Fruit fly (Drosophila melanogaster) whole organism, embryonic: ENCODE measurements around the gene CG7203.
A peak's percentile ranks its signal among the peaks of the same experiment; 100 is the strongest.

Experiments
- Awh ChIP-seq: fragments of 200-800 bp; sonication (Bioruptor generic); IDR thresholded peaks from 2 replicates; pipeline ENCODE4, ENCODE4 v1.3.6; 2022; ENCODE audit warnings: missing biosample characterization, missing genetic modification characterization
- B-H1 ChIP-seq: fragments of 200-800 bp; sonication (Bioruptor generic); IDR thresholded peaks from 3 replicates; pipeline ENCODE4 v1.3.6; 2022; ENCODE audit warnings: missing biosample characterization, missing genetic modification characterization
- Bteb2 ChIP-seq: fragments of 200-800 bp; sonication (Bioruptor generic); optimal IDR thresholded peaks from 2 replicates; lab custom pipeline; 2016; ENCODE audit warnings: missing biosample characterization, missing genetic modification characterization
- C15 ChIP-seq: fragments of 200-800 bp; sonication (Bioruptor generic); IDR thresholded peaks from 3 replicates; pipeline ENCODE4 v1.3.6; 2022; ENCODE audit warnings: missing biosample characterization, missing genetic modification characterization
- CG11504 ChIP-seq: fragments of 200-800 bp; sonication (Bioruptor generic); optimal IDR thresholded peaks from 3 replicates; lab custom pipeline; 2019; ENCODE audit warnings: missing biosample characterization, mild to moderate bottlenecking, missing genetic modification characterization, moderate library complexity
- CG11723 ChIP-seq: fragments of 200-800 bp; sonication (Bioruptor generic); optimal IDR thresholded peaks from 2 replicates; lab custom pipeline; 2017; ENCODE audit warnings: missing biosample characterization, mild to moderate bottlenecking, missing genetic modification characterization
- CG15514 ChIP-seq: fragments of 200-800 bp; sonication (Bioruptor generic); optimal IDR thresholded peaks from 3 replicates; lab custom pipeline; 2017; ENCODE audit warnings: missing biosample characterization, missing genetic modification characterization, mild to moderate bottlenecking, moderate library complexity, missing genetic modification reagents
- CG1603 ChIP-seq: fragments of 200-800 bp; sonication (Bioruptor generic); optimal IDR thresholded peaks from 2 replicates; lab custom pipeline; 2019; ENCODE audit warnings: missing biosample characterization, mild to moderate bottlenecking, missing genetic modification characterization, moderate library complexity
- CG16779 ChIP-seq: fragments of 200-800 bp; sonication (Bioruptor generic); IDR thresholded peaks from 2 replicates; pipeline ENCODE4 v1.3.6; 2022; ENCODE audit warnings: missing biosample characterization, missing genetic modification characterization
- CG16813 ChIP-seq: fragments of 200-800 bp; sonication (Bioruptor generic); IDR thresholded peaks from 3 replicates; pipeline ENCODE4 v1.3.6; 2022; ENCODE audit warnings: missing biosample characterization, missing genetic modification characterization; ENCODE audit not compliant: partially characterized antibody
- CG18619 ChIP-seq: fragments of 200-800 bp; sonication (Bioruptor generic); optimal IDR thresholded peaks from 3 replicates; lab custom pipeline; 2017; ENCODE audit warnings: missing biosample characterization, mild to moderate bottlenecking, missing genetic modification characterization
- CG2120 ChIP-seq: fragments of 200-800 bp; sonication (Bioruptor generic); optimal IDR thresholded peaks from 3 replicates; lab custom pipeline; 2016; ENCODE audit warnings: missing biosample characterization, missing genetic modification characterization
- CG2712 ChIP-seq: fragments of 200-800 bp; optimal IDR thresholded peaks from 3 replicates; lab custom pipeline; 2019; ENCODE audit warnings: missing biosample characterization, mild to moderate bottlenecking, missing genetic modification characterization, moderate library complexity
- CG3163 ChIP-seq: fragments of 200-800 bp; sonication (Bioruptor generic); optimal IDR thresholded peaks from 3 replicates; lab custom pipeline; 2016; ENCODE audit warnings: missing biosample characterization, missing genetic modification characterization
- CG34224 ChIP-seq: fragments of 200-800 bp; sonication (Bioruptor generic); IDR thresholded peaks from 3 replicates; pipeline ENCODE4 v1.3.6; 2022; ENCODE audit warnings: missing biosample characterization, missing genetic modification characterization; ENCODE audit not compliant: partially characterized antibody
- CG43689 ChIP-seq: fragments of 200-800 bp; sonication (Bioruptor generic); IDR thresholded peaks from 2 replicates; pipeline ENCODE4 v1.3.6; 2022; ENCODE audit warnings: missing biosample characterization, missing genetic modification characterization
- CG4730 ChIP-seq: fragments of 200-800 bp; sonication (Bioruptor generic); IDR thresholded peaks from 2 replicates; pipeline ENCODE4 v1.3.6; 2022; ENCODE audit warnings: missing biosample characterization, missing genetic modification characterization
- CG6689 ChIP-seq: fragments of 200-800 bp; sonication (Bioruptor generic); IDR thresholded peaks from 2 replicates; pipeline ENCODE4 v1.3.6; 2022; ENCODE audit warnings: missing biosample characterization, missing genetic modification characterization
- CG6854 ChIP-seq: fragments of 200-800 bp; sonication (Bioruptor generic); optimal IDR thresholded peaks from 3 replicates; lab custom pipeline; 2017; ENCODE audit warnings: missing biosample characterization, mild to moderate bottlenecking, missing genetic modification characterization
- CG7271 ChIP-seq: fragments of 200-800 bp; sonication (Bioruptor generic); optimal IDR thresholded peaks from 2 replicates; lab custom pipeline; 2018; ENCODE audit warnings: missing biosample characterization, mild to moderate bottlenecking, missing genetic modification characterization, moderate library complexity
- CG8281 ChIP-seq: fragments of 200-800 bp; sonication (Bioruptor generic); optimal IDR thresholded peaks from 2 replicates; lab custom pipeline; 2018; ENCODE audit warnings: missing biosample characterization, mild to moderate bottlenecking, missing genetic modification characterization, moderate library complexity
- CG8944 ChIP-seq: fragments of 200-800 bp; sonication (Bioruptor generic); optimal IDR thresholded peaks from 3 replicates; lab custom pipeline; 2016; ENCODE audit warnings: missing biosample characterization, missing genetic modification characterization
- D ChIP-seq, 2 experiments: fragments of 200-800 bp in 1 of 2; fragments of >200 bp in 1 of 2; sonication (Bioruptor generic) in 1 of 2; optimal IDR thresholded peaks; 2 replicates in 1 of 2; 3 replicates in 1 of 2; lab custom pipeline; 2017; ENCODE audit warnings: mild to moderate bottlenecking in 1 of 2, missing biosample characterization in 1 of 2, missing genetic modification characterization in 1 of 2, missing genetic modification reagents in 1 of 2
- Dip3 ChIP-seq: fragments of 200-800 bp; sonication (Bioruptor generic); optimal IDR thresholded peaks from 3 replicates; lab custom pipeline; 2016; ENCODE audit warnings: missing biosample characterization, missing genetic modification characterization
- Dp ChIP-seq: fragments of 200-800 bp; sonication (Bioruptor generic); optimal IDR thresholded peaks from 2 replicates; lab custom pipeline; 2018; ENCODE audit warnings: missing biosample characterization, mild to moderate bottlenecking, missing genetic modification characterization, moderate library complexity
- Drgx ChIP-seq: fragments of 200-800 bp; sonication (Bioruptor generic); IDR thresholded peaks from 2 replicates; pipeline ENCODE4 v1.3.6; 2022; ENCODE audit warnings: missing biosample characterization, missing genetic modification characterization
- HmgD ChIP-seq: fragments of 200-800 bp; sonication (Bioruptor generic); optimal IDR thresholded peaks from 3 replicates; lab custom pipeline; 2016; ENCODE audit warnings: missing biosample characterization, missing genetic modification characterization
- NK7.1 ChIP-seq: fragments of 200-800 bp; sonication (Bioruptor generic); optimal IDR thresholded peaks from 3 replicates; lab custom pipeline; 2016; ENCODE audit warnings: missing biosample characterization, missing genetic modification characterization
- Rfx ChIP-seq: fragments of 200-800 bp; sonication (Bioruptor generic); IDR thresholded peaks from 2 replicates; pipeline ENCODE4 v1.3.6; 2022; ENCODE audit warnings: missing biosample characterization, missing genetic modification characterization
- Sry-β ChIP-seq: fragments of 200-800 bp; sonication (Bioruptor generic); optimal IDR thresholded peaks from 2 replicates; lab custom pipeline; 2018; ENCODE audit warnings: missing biosample characterization, mild to moderate bottlenecking, missing genetic modification characterization, moderate library complexity
- Stat92E ChIP-seq, 3 experiments: fragments of >200 bp in 2 of 3; fragments of 200-800 bp in 1 of 3; sonication (Bioruptor generic) in 1 of 3; optimal IDR thresholded peaks; 2 replicates each; lab custom pipeline; 2017 to 2019; ENCODE audit warnings: missing biosample characterization in 3 of 3, missing genetic modification characterization in 3 of 3, mild to moderate bottlenecking in 1 of 3, moderate library complexity in 1 of 3
- Xbp1 ChIP-seq: fragments of 200-800 bp; sonication (Bioruptor generic); optimal IDR thresholded peaks from 3 replicates; lab custom pipeline; 2016; ENCODE audit warnings: missing biosample characterization, mild to moderate bottlenecking, missing genetic modification characterization
- ac ChIP-seq: fragments of 200-800 bp; sonication (Bioruptor generic); optimal IDR thresholded peaks from 3 replicates; lab custom pipeline; 2017; ENCODE audit warnings: missing biosample characterization, mild to moderate bottlenecking, missing genetic modification characterization
- ap ChIP-seq: fragments of 200-800 bp; sonication (Bioruptor generic); IDR thresholded peaks from 2 replicates; pipeline ENCODE4 v1.3.6; 2022; ENCODE audit warnings: missing biosample characterization, missing genetic modification characterization
- ase ChIP-seq: fragments of 200-800 bp; sonication (Bioruptor generic); IDR thresholded peaks from 3 replicates; pipeline ENCODE4 v1.3.6; 2022; ENCODE audit warnings: missing biosample characterization, missing genetic modification characterization
- caup ChIP-seq: fragments of 200-800 bp; sonication (Bioruptor generic); optimal IDR thresholded peaks from 3 replicates; lab custom pipeline; 2017; ENCODE audit warnings: missing biosample characterization, mild to moderate bottlenecking, missing genetic modification characterization, moderate library complexity; ENCODE audit not compliant: severe bottlenecking
- chm ChIP-seq: fragments of 200-800 bp; sonication (Bioruptor generic); IDR thresholded peaks from 2 replicates; pipeline ENCODE4 v1.3.6; 2022; ENCODE audit warnings: missing biosample characterization, missing genetic modification characterization
- chn ChIP-seq: fragments of 200-800 bp; sonication (Bioruptor generic); optimal IDR thresholded peaks from 2 replicates; lab custom pipeline; 2016; ENCODE audit warnings: missing biosample characterization, missing genetic modification characterization
- corto ChIP-seq: fragments of 200-800 bp; sonication (Bioruptor generic); optimal IDR thresholded peaks from 2 replicates; lab custom pipeline; 2016; ENCODE audit warnings: missing biosample characterization, mild to moderate bottlenecking, missing genetic modification characterization, moderate library complexity
- nmo ChIP-seq: fragments of 200-800 bp; sonication (Bioruptor generic); optimal IDR thresholded peaks from 2 replicates; lab custom pipeline; 2018; ENCODE audit warnings: missing biosample characterization, mild to moderate bottlenecking, missing genetic modification characterization, moderate library complexity
- otp ChIP-seq: fragments of 200-800 bp; sonication (Bioruptor generic); IDR thresholded peaks from 3 replicates; pipeline ENCODE4, ENCODE4 v1.3.6; 2022; ENCODE audit warnings: missing biosample characterization, missing genetic modification characterization
- pzg ChIP-seq: fragments of 200-800 bp; sonication (Bioruptor generic); optimal IDR thresholded peaks from 3 replicates; lab custom pipeline; 2018; ENCODE audit warnings: missing biosample characterization, mild to moderate bottlenecking, missing genetic modification characterization, moderate library complexity
- rib ChIP-seq: fragments of 200-800 bp; sonication (Bioruptor generic); IDR thresholded peaks from 2 replicates; pipeline ENCODE4 v1.3.6; 2022; ENCODE audit warnings: missing biosample characterization, missing genetic modification characterization
- tin ChIP-seq: fragments of 200-800 bp; sonication (Bioruptor generic); optimal IDR thresholded peaks from 3 replicates; lab custom pipeline; 2016; ENCODE audit warnings: missing biosample characterization, missing genetic modification characterization
- tll ChIP-seq, 2 experiments: fragments of 200-800 bp in 1 of 2; fragments of >200 bp in 1 of 2; sonication (Bioruptor generic) in 1 of 2; optimal IDR thresholded peaks; 2 replicates each; lab custom pipeline; 2017 to 2019; ENCODE audit warnings: missing biosample characterization in 2 of 2, missing genetic modification characterization in 2 of 2, mild to moderate bottlenecking in 1 of 2, moderate library complexity in 1 of 2
- tna ChIP-seq: fragments of 200-800 bp; sonication (Bioruptor generic); IDR thresholded peaks from 2 replicates; pipeline ENCODE4 v1.3.6; 2022; ENCODE audit warnings: missing biosample characterization, missing genetic modification characterization; ENCODE audit not compliant: partially characterized antibody
- tx ChIP-seq: fragments of 200-800 bp; sonication (Bioruptor generic); optimal IDR thresholded peaks from 2 replicates; lab custom pipeline; 2016; ENCODE audit warnings: missing biosample characterization, missing genetic modification characterization

Gene CG7203

DNA sequence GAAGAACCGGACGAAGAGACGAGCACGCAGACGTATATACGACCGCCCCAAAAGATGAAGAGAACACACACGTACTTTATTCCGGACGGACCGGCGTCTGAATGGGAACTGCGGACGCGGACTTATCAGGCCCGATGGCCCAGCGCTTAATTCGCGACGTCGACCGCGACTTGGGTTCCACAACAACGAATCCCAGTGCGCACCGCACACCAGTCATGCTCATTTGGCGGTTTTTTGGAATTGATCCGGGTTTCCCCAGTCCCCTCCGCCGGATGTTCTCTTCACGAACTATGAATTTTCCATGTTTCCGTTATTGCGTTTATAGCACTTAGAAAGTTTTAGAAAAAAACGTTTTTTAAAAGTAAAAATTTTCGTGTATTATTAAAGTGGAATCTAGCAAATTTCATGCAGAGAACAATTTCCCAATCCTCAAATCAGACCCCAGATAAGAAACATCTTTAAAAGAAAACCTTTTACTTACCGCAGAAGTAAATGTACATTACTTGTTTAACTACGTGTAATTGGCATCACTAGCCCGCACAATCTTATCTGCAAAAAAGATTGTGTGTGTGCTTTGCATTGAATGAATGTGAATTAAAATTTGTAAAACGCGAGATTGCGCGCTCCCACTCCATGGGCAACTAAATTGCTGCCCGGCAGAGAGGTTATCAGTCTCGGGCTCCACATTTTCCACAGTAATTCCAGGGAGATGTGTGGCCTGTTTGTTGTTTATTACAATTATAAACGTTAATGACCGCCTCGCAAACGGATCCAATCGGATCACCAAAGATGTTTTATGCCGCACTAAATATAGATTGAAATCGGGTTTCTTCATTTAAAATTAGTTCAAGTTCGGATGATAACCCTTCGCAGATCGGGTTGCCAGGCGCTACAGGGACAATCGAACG, 37.7 kb upstream of the CG7203 start, which contains the start of gene CG7149 (continued):
- TF ChIP-seq CG16813, result no peak
- TF ChIP-seq chm (GFP tag; lab: Robert Waterston, UW), result no peak; the same call in 1 of the 2 replicates
- TF ChIP-seq C15 (GFP tag; lab: Robert Waterston, UW), result no peak
- no peak for TF ChIP-seq Drgx (GFP tag; lab: Robert Waterston, UW)
- TF ChIP-seq ase (GFP tag; lab: Robert Waterston, UW), result no peak
- no peak for TF ChIP-seq tin (GFP tag; lab: Kevin White, UChicago)
- peak; percentile 87 for TF ChIP-seq Sry-β (GFP tag; lab: Kevin White, UChicago)
- TF ChIP-seq CG3163 (GFP tag; lab: Kevin White, UChicago), result peak; percentile 10
- no peak for TF ChIP-seq chn
- no peak for TF ChIP-seq tna
- no peak for TF ChIP-seq tx
- no peak for TF ChIP-seq tll (GFP tag; optimal IDR thresholded peaks at IDR 0.05; lab: Kevin White, UChicago)
- TF ChIP-seq Bteb2 (GFP tag; lab: Kevin White, UChicago), result no peak
- TF ChIP-seq CG2120, result peak; percentile 53
- TF ChIP-seq HmgD (GFP tag; lab: Kevin White, UChicago), result no peak
- 0 out of 2 replicates have a peak, but pooled peaks have one; percentile 11 for TF ChIP-seq rib (GFP tag; lab: Robert Waterston, UW)
- no peak for TF ChIP-seq CG1603 (tag; lab: Kevin White, UChicago)
- TF ChIP-seq Awh (GFP tag; lab: Robert Waterston, UW), result 0 out of 2 replicates have a peak, but pooled peaks have one; percentile 4
- no peak for TF ChIP-seq CG4730 (GFP tag; lab: Robert Waterston, UW)
- TF ChIP-seq CG11504 (tag; lab: Kevin White, UChicago), result no peak
- no peak for TF ChIP-seq ac (GFP tag; lab: Kevin White, UChicago)
- no peak for TF ChIP-seq ap
- no peak for TF ChIP-seq caup
- no peak for TF ChIP-seq Stat92E (GFP tag; optimal IDR thresholded peaks at IDR 0.05; lab: Kevin White, UChicago)
- TF ChIP-seq CG8944 (GFP tag; lab: Kevin White, UChicago), result no peak
- TF ChIP-seq Rfx (GFP tag; lab: Robert Waterston, UW), result 0 out of 2 replicates have a peak, but pooled peaks have one; percentile 15
- TF ChIP-seq CG15514, result peak; percentile 28
- TF ChIP-seq CG7271 (tag; lab: Kevin White, UChicago), result no peak
- no peak for TF ChIP-seq Dip3
- no peak for TF ChIP-seq CG34224 (GFP tag; lab: Robert Waterston, UW)
- no peak for TF ChIP-seq D (optimal IDR thresholded peaks at IDR 0.05; lab: Kevin White, UChicago)
- TF ChIP-seq D (GFP tag; optimal IDR thresholded peaks at IDR 0.05; lab: Kevin White, UChicago), result no peak
- TF ChIP-seq Xbp1 (GFP tag; lab: Kevin White, UChicago), result peak; percentile 41
- TF ChIP-seq CG18619 (GFP tag; lab: Kevin White, UChicago), result no peak
- TF ChIP-seq CG16779 (GFP tag; lab: Robert Waterston, UW), result 0 out of 2 replicates have a peak, but pooled peaks have one; percentile 27
- TF ChIP-seq CG6854 (GFP tag; lab: Kevin White, UChicago), result no peak
- no peak for TF ChIP-seq otp (GFP tag; lab: Robert Waterston, UW)
- no peak for TF ChIP-seq CG11723
- peak; percentile 16 for TF ChIP-seq CG8281 (tag; lab: Kevin White, UChicago)
- no peak for TF ChIP-seq nmo (GFP tag; lab: Kevin White, UChicago)
- TF ChIP-seq CG2712 (tag; lab: Kevin White, UChicago), result peak; percentile 2
- no peak for TF ChIP-seq NK7.1
- no peak for TF ChIP-seq pzg (GFP tag; lab: Kevin White, UChicago)
- no peak for TF ChIP-seq Dp (GFP tag; lab: Kevin White, UChicago)
- TF ChIP-seq CG6689, result no peak
- no peak for TF ChIP-seq corto (GFP tag; lab: Kevin White, UChicago)
- no peak for TF ChIP-seq CG43689 (GFP tag; lab: Robert Waterston, UW)
- no peak for TF ChIP-seq B-H1 (GFP tag; lab: Robert Waterston, UW)
